Fruit fly (Drosophila melanogaster): ENCODE results near the gene CG32024.

The CG32024 gene

DNA sequence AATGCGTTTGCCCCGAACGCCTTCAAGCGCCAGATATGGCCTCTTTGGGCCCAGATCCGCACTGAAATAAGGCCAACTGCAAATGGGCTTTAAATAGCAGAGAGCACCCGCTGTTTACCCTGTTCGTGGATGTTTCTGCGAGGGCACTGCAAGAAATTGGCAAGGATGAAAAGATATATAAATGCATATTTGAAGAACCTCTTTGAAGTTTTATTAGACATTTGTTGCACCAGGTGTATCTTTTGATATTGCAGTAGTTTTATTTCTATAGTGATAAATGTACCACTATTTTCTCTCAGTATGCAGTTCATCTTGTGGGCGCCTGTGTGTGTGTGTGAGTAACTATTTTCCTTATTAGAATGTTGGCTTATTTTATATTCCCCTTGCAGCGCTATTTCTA is 6.1 kb downstream of the CG32024 start (continued):
- TF ChIP-seq CG14050 (GFP tag; IDR thresholded peaks at IDR 0.05): peak; percentile 40; the same call in 1 of the 3 replicates
- TF ChIP-seq CG12391 (tag; optimal IDR thresholded peaks at IDR 0.05): peak; percentile 4
- peak; percentile 35; the same call in 1 of the 2 replicates for TF ChIP-seq CG4404 (GFP tag; IDR thresholded peaks at IDR 0.05)
- no peak for TF ChIP-seq mam (GFP tag; optimal IDR thresholded peaks at IDR 0.05)
- TF ChIP-seq CG14965 (GFP tag; optimal IDR thresholded peaks at IDR 0.05; ENCODE audit: borderline replicate concordance): no peak
- 0 out of 2 replicates have a peak, but pooled peaks have one; percentile 19 for TF ChIP-seq CG11696 (GFP tag; IDR thresholded peaks at IDR 0.05)
- 0 out of 2 replicates have a peak, but pooled peaks have one; percentile 16 for TF ChIP-seq Taf1 (GFP tag; IDR thresholded peaks at IDR 0.05)
- no peak for TF ChIP-seq CG18619 (GFP tag; optimal IDR thresholded peaks at IDR 0.05)
- TF ChIP-seq ara (GFP tag; IDR thresholded peaks at IDR 0.05): peak; percentile 73
- TF ChIP-seq al (GFP tag; IDR thresholded peaks at IDR 0.05): 0 out of 2 replicates have a peak, but pooled peaks have one; percentile 19
- no peak for TF ChIP-seq pan (optimal IDR thresholded peaks at IDR 0.05)
- TF ChIP-seq pan (GFP tag; optimal IDR thresholded peaks at IDR 0.05 in 1 of 2, IDR thresholded peaks at IDR 0.05 in 1 of 2): peak in 1 of 2 experiments; percentile 69
- no peak for TF ChIP-seq CG1792 (GFP tag; optimal IDR thresholded peaks at IDR 0.05)
- TF ChIP-seq maf-S (GFP tag; optimal IDR thresholded peaks at IDR 0.05): no peak
- TF ChIP-seq az2 (GFP tag; optimal IDR thresholded peaks at IDR 0.05): peak; percentile 1
- no peak for TF ChIP-seq hbn (GFP tag; IDR thresholded peaks at IDR 0.05; ENCODE audit: partially characterized antibody)
- TF ChIP-seq aop (GFP tag; IDR thresholded peaks at IDR 0.05): 0 out of 2 replicates have a peak, but pooled peaks have one; percentile 36
- TF ChIP-seq ken (GFP tag; IDR thresholded peaks at IDR 0.05): peak; percentile 53; the same call in 1 of the 3 replicates
- no peak for TF ChIP-seq CG16813 (GFP tag; IDR thresholded peaks at IDR 0.05; ENCODE audit: partially characterized antibody)
- no peak for TF ChIP-seq tup (GFP tag; optimal IDR thresholded peaks at IDR 0.05)
- no peak for TF ChIP-seq CG1602 (GFP tag; optimal IDR thresholded peaks at IDR 0.05)
- no peak for TF ChIP-seq abd-A (tag; optimal IDR thresholded peaks at IDR 0.05)
- TF ChIP-seq HLH4C (GFP tag; IDR thresholded peaks at IDR 0.05; ENCODE audit: partially characterized antibody): no peak
- peak; percentile 34; the same call in 1 of the 3 replicates for TF ChIP-seq CG2889 (GFP tag; IDR thresholded peaks at IDR 0.05)
- no peak for TF ChIP-seq CG12236 (GFP tag; optimal IDR thresholded peaks at IDR 0.05)
- TF ChIP-seq amos (GFP tag; IDR thresholded peaks at IDR 0.05; ENCODE audit: partially characterized antibody): no peak
- no peak for TF ChIP-seq jigr1 (GFP tag; IDR thresholded peaks at IDR 0.05)
- TF ChIP-seq chm (GFP tag; IDR thresholded peaks at IDR 0.05): no peak
- no peak for TF ChIP-seq chn (GFP tag; optimal IDR thresholded peaks at IDR 0.05)
- no peak for TF ChIP-seq unc-4 (GFP tag; IDR thresholded peaks at IDR 0.05; ENCODE audit: partially characterized antibody)
- no peak for TF ChIP-seq Dek (tag; optimal IDR thresholded peaks at IDR 0.05)
- TF ChIP-seq pzg (GFP tag; optimal IDR thresholded peaks at IDR 0.05): no peak
- peak; percentile 70; the same call in 2 of the 3 replicates for TF ChIP-seq B-H1 (GFP tag; IDR thresholded peaks at IDR 0.05)
- no peak for TF ChIP-seq btn (GFP tag; optimal IDR thresholded peaks at IDR 0.05)
- no peak for TF ChIP-seq dan (GFP tag; IDR thresholded peaks at IDR 0.05)
- no peak for TF ChIP-seq usp (GFP tag; optimal IDR thresholded peaks at IDR 0.05)
- TF ChIP-seq Lim3 (GFP tag; IDR thresholded peaks at IDR 0.05): no peak
- TF ChIP-seq Fer1 (GFP tag; optimal IDR thresholded peaks at IDR 0.05): no peak
- TF ChIP-seq CG14014 (GFP tag; IDR thresholded peaks at IDR 0.05): 0 out of 2 replicates have a peak, but pooled peaks have one; percentile 24
- peak; percentile 62; the same call in 1 of the 2 replicates for TF ChIP-seq Awh (GFP tag; IDR thresholded peaks at IDR 0.05)
- no peak for TF ChIP-seq Side (GFP tag; optimal IDR thresholded peaks at IDR 0.05)
- 0 out of 3 replicates have a peak, but pooled peaks have one; percentile 31 for TF ChIP-seq C15 (GFP tag; IDR thresholded peaks at IDR 0.05)
- no peak for TF ChIP-seq ewg (GFP tag; optimal IDR thresholded peaks at IDR 0.05)
- TF ChIP-seq Doc3 (GFP tag; IDR thresholded peaks at IDR 0.05; ENCODE audit: partially characterized antibody): no peak
- TF ChIP-seq CG9437 (GFP tag; optimal IDR thresholded peaks at IDR 0.05): no peak
- TF ChIP-seq yki (optimal IDR thresholded peaks at IDR 0.05): no peak
- TF ChIP-seq bsh (GFP tag; optimal IDR thresholded peaks at IDR 0.05): no peak
- TF ChIP-seq ATbp (GFP tag; optimal IDR thresholded peaks at IDR 0.05): no peak
- peak; percentile 46 for TF ChIP-seq E2f2 (GFP tag; IDR thresholded peaks at IDR 0.05)
- TF ChIP-seq E2f1 (GFP tag; IDR thresholded peaks at IDR 0.05): peak; percentile 46; the same call in 1 of the 2 replicates
- TF ChIP-seq GATAe (GFP tag; conservative IDR thresholded peaks at IDR 0.05): no peak

Data from whole organism, embryonic.